Fruit fly (Drosophila melanogaster): ENCODE data around the gene Smg5.
A peak's percentile ranks its signal among the peaks of the same experiment; 100 is the strongest.

The Smg5 gene

dm6 chr2L:13904331-13904911 lies at the start of gene Smg5 (continued):
- TF ChIP-seq CG6791 (GFP tag; IDR thresholded peaks at IDR 0.05; ENCODE audit: partially characterized antibody) (peak; percentile 97), B-H2 (GFP tag; optimal IDR thresholded peaks at IDR 0.05) (peak; percentile 91), ara (GFP tag; IDR thresholded peaks at IDR 0.05) (peak; percentile 96), Sox102F (GFP tag; optimal IDR thresholded peaks at IDR 0.05) (peak; percentile 98), Optix (GFP tag; IDR thresholded peaks at IDR 0.05) (peak; percentile 99), Nf-YA (GFP tag; IDR thresholded peaks at IDR 0.05) (peak; percentile 93), bowl (GFP tag; IDR thresholded peaks at IDR 0.05) (peak; percentile 82), CG8478 (optimal IDR thresholded peaks at IDR 0.05) (no peak), CG18262 (tag; optimal IDR thresholded peaks at IDR 0.05) (peak; percentile 81), crol (GFP tag; IDR thresholded peaks at IDR 0.05) (peak; percentile 47), PHDP (tag; optimal IDR thresholded peaks at IDR 0.05) (peak; percentile 96), B-H1 (GFP tag; IDR thresholded peaks at IDR 0.05) (peak; percentile 92), Ravus (GFP tag; IDR thresholded peaks at IDR 0.05) (peak; percentile 67), org-1 (GFP tag; optimal IDR thresholded peaks at IDR 0.05) (peak; percentile 81), CG3281 (GFP tag; optimal IDR thresholded peaks at IDR 0.05) (peak; percentile 68), mirr (GFP tag; optimal IDR thresholded peaks at IDR 0.05) (peak; percentile 94), cato (GFP tag; optimal IDR thresholded peaks at IDR 0.05; ENCODE audit: borderline replicate concordance) (peak; percentile 56), luna (GFP tag; optimal IDR thresholded peaks at IDR 0.05) (peak; percentile 92), nom (GFP tag; optimal IDR thresholded peaks at IDR 0.05) (peak; percentile 43), sqz (GFP tag; optimal IDR thresholded peaks at IDR 0.05) (no peak), CG2120 (GFP tag; optimal IDR thresholded peaks at IDR 0.05) (peak; percentile 98), CG11456 (GFP tag; IDR thresholded peaks at IDR 0.05) (peak; percentile 97), Scr (GFP tag; IDR thresholded peaks at IDR 0.05; ENCODE audit: partially characterized antibody) (peak; percentile 80), Ets97D (GFP tag; optimal IDR thresholded peaks at IDR 0.05) (peak; percentile 96), E2f1 (GFP tag; IDR thresholded peaks at IDR 0.05) (peak; percentile 97), CG2199 (GFP tag; IDR thresholded peaks at IDR 0.05) (peak; percentile 92; the same call in 2 of the 3 replicates), slbo (GFP tag; IDR thresholded peaks at IDR 0.05) (peak; percentile 97), unpg (GFP tag; optimal IDR thresholded peaks at IDR 0.05) (peak; percentile 94), CG12942 (GFP tag; optimal IDR thresholded peaks at IDR 0.05) (peak; percentile 96), aop (GFP tag; IDR thresholded peaks at IDR 0.05) (peak; percentile 75; the same call in 1 of the 2 replicates), CG11398 (GFP tag; optimal IDR thresholded peaks at IDR 0.05) (peak; percentile 89), CG7357 (GFP tag; IDR thresholded peaks at IDR 0.05) (peak; percentile 91), CG13123 (GFP tag; optimal IDR thresholded peaks at IDR 0.05) (peak; percentile 89), ind (GFP tag; optimal IDR thresholded peaks at IDR 0.05) (peak; percentile 93), vvl (GFP tag; IDR thresholded peaks at IDR 0.05) (peak; percentile 95), Awh (GFP tag; IDR thresholded peaks at IDR 0.05) (peak; percentile 91), nmo (GFP tag; optimal IDR thresholded peaks at IDR 0.05) (peak; percentile 96), repo (GFP tag; optimal IDR thresholded peaks at IDR 0.05) (peak; percentile 96), dpn (GFP tag; optimal IDR thresholded peaks at IDR 0.05) (peak; percentile 91 to 97), br (optimal IDR thresholded peaks at IDR 0.05) (no peak), lov (optimal IDR thresholded peaks at IDR 0.05) (no peak), lov (GFP tag; IDR thresholded peaks at IDR 0.05) (peak; percentile 96), mld (GFP tag; IDR thresholded peaks at IDR 0.05; ENCODE audit: partially characterized antibody) (peak; percentile 91), CG2129 (GFP tag; IDR thresholded peaks at IDR 0.05; ENCODE audit: partially characterized antibody) (peak; percentile 55; the same call in 1 of the 2 replicates), gem (tag; optimal IDR thresholded peaks at IDR 0.05) (peak; percentile 99), CG6854 (GFP tag; optimal IDR thresholded peaks at IDR 0.05) (no peak), H15 (GFP tag; IDR thresholded peaks at IDR 0.05) (peak; percentile 98), CG31365 (tag; optimal IDR thresholded peaks at IDR 0.05) (no peak), Dbx (GFP tag; IDR thresholded peaks at IDR 0.05) (peak; percentile 98), chm (GFP tag; IDR thresholded peaks at IDR 0.05) (peak; percentile 97), wek (GFP tag; optimal IDR thresholded peaks at IDR 0.05) (peak; percentile 67), so (GFP tag; IDR thresholded peaks at IDR 0.05) (peak; percentile 91; the same call in 2 of the 3 replicates)

Data from whole organism, embryonic.